Worm (Caenorhabditis elegans): ENCODE data around the gene spe-18.

DNA sequence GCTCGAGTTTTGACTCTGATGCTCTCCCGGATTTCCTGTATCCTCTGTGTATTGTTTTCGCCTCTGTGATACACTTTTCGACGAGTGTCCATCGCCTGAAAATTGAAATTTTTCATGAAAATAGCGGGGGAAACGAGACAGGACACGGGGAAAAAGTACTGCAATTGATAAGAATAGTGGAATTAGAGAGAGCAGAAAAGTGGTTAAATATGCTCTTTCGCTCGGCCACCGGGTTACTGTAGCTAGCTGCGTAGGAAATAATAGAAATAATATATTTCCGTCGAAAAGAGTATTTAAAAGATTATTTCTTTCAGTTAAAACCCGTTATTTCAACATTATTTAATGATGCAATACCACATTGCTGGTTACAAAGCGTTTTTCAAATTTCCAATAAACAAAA lies 36.5 kb downstream of the spe-18 start, which contains the start of gene rict-1:
- TF ChIP-seq lin-13 (GFP tag; optimal IDR thresholded peaks at IDR 0.05) (no peak), unc-62 (GFP tag; optimal IDR thresholded peaks at IDR 0.05 in 1 of 2) (peak in 1 of 2 experiments; percentile 89), unc-62 (tag; optimal IDR thresholded peaks at IDR 0.05) (no peak), lsy-2 (tag; optimal IDR thresholded peaks at IDR 0.05) (no peak), skn-1 (tag; optimal IDR thresholded peaks at IDR 0.05) (no peak), nhr-111 (GFP tag; optimal IDR thresholded peaks at IDR 0.05) (no peak), ceh-82 (tag; optimal IDR thresholded peaks at IDR 0.05) (no peak), lin-15B (tag; optimal IDR thresholded peaks at IDR 0.05) (no peak), ama-1 (optimal IDR thresholded peaks at IDR 0.05) (no peak)
